Fruit fly (Drosophila melanogaster) whole organism, embryonic: ENCODE measurements around the gene CG32117.

Experiments
- Asciz ChIP-seq: fragments of 200-800 bp; sonication (Bioruptor generic); optimal IDR thresholded peaks from 2 replicates; lab custom pipeline; 2017; ENCODE audit warnings: missing biosample characterization, mild to moderate bottlenecking, missing genetic modification characterization, missing genetic modification reagents
- B-H2 ChIP-seq: fragments of 200-800 bp; sonication (Bioruptor generic); optimal IDR thresholded peaks from 2 replicates; lab custom pipeline; 2018; ENCODE audit warnings: missing biosample characterization, mild to moderate bottlenecking, missing genetic modification characterization
- CG10366 ChIP-seq: fragments of 200-800 bp; sonication (Bioruptor generic); IDR thresholded peaks from 2 replicates; pipeline ENCODE4 v1.3.6; 2022; ENCODE audit warnings: missing biosample characterization, missing genetic modification characterization
- CG10543 ChIP-seq: fragments of 200-800 bp; sonication (Bioruptor generic); optimal IDR thresholded peaks from 3 replicates; lab custom pipeline; 2017; ENCODE audit warnings: missing biosample characterization, mild to moderate bottlenecking, missing genetic modification characterization, moderate library complexity
- CG11456 ChIP-seq: fragments of 200-800 bp; sonication (Bioruptor generic); IDR thresholded peaks from 3 replicates; pipeline ENCODE4 v1.3.6; 2022; ENCODE audit warnings: missing biosample characterization, missing genetic modification characterization
- CG12299 ChIP-seq: fragments of 200-800 bp; sonication (Bioruptor generic); optimal IDR thresholded peaks from 2 replicates; lab custom pipeline; 2018; ENCODE audit warnings: missing biosample characterization, mild to moderate bottlenecking, missing genetic modification characterization
- CG13296 ChIP-seq: fragments of 200-800 bp; sonication (Bioruptor generic); optimal IDR thresholded peaks from 3 replicates; lab custom pipeline; 2018; ENCODE audit warnings: missing biosample characterization, mild to moderate bottlenecking, missing genetic modification characterization
- CG13775 ChIP-seq: fragments of 200-800 bp; sonication (Bioruptor generic); optimal IDR thresholded peaks from 3 replicates; lab custom pipeline; 2017; ENCODE audit warnings: missing biosample characterization, mild to moderate bottlenecking, missing genetic modification characterization
- CG1529 ChIP-seq: fragments of 200-800 bp; sonication (Bioruptor generic); optimal IDR thresholded peaks from 3 replicates; lab custom pipeline; 2018; ENCODE audit warnings: missing biosample characterization, missing genetic modification characterization
- CG18599 ChIP-seq: fragments of 200-800 bp; sonication (Bioruptor generic); optimal IDR thresholded peaks from 3 replicates; lab custom pipeline; 2017; ENCODE audit warnings: missing biosample characterization, missing genetic modification characterization, mild to moderate bottlenecking, moderate library complexity, missing genetic modification reagents
- CG2199 ChIP-seq: fragments of 200-800 bp; sonication (Bioruptor generic); IDR thresholded peaks from 3 replicates; pipeline ENCODE4 v1.3.6; 2022; ENCODE audit warnings: missing biosample characterization, missing genetic modification characterization
- CG31388 ChIP-seq: fragments of 200-800 bp; sonication (Bioruptor generic); optimal IDR thresholded peaks from 2 replicates; lab custom pipeline; 2016; ENCODE audit warnings: missing biosample characterization, missing genetic modification characterization
- CG34376 ChIP-seq: fragments of 200-800 bp; sonication (Bioruptor generic); optimal IDR thresholded peaks from 2 replicates; lab custom pipeline; 2018; ENCODE audit warnings: missing biosample characterization, mild to moderate bottlenecking, missing genetic modification characterization
- CG34422 ChIP-seq: fragments of 200-800 bp; sonication (Bioruptor generic); IDR thresholded peaks from 3 replicates; pipeline ENCODE4 v1.3.6; 2022; ENCODE audit warnings: missing biosample characterization, missing genetic modification characterization
- CG4617 ChIP-seq: fragments of 200-800 bp; sonication (Bioruptor generic); optimal IDR thresholded peaks from 3 replicates; lab custom pipeline; 2016; ENCODE audit warnings: missing biosample characterization, missing genetic modification characterization, borderline replicate concordance
- CG6791 ChIP-seq: fragments of 200-800 bp; sonication (Bioruptor generic); IDR thresholded peaks from 3 replicates; pipeline ENCODE4 v1.3.6; 2022; ENCODE audit warnings: missing biosample characterization, missing genetic modification characterization; ENCODE audit not compliant: partially characterized antibody
- CG6854 ChIP-seq: fragments of 200-800 bp; sonication (Bioruptor generic); optimal IDR thresholded peaks from 3 replicates; lab custom pipeline; 2017; ENCODE audit warnings: missing biosample characterization, mild to moderate bottlenecking, missing genetic modification characterization
- CG7745 ChIP-seq: fragments of 200-800 bp; sonication (Bioruptor generic); optimal IDR thresholded peaks from 2 replicates; lab custom pipeline; 2018; ENCODE audit warnings: missing biosample characterization, mild to moderate bottlenecking, missing genetic modification characterization, moderate library complexity
- CG7987 ChIP-seq: fragments of 200-800 bp; sonication (Bioruptor generic); optimal IDR thresholded peaks from 2 replicates; lab custom pipeline; 2018; ENCODE audit warnings: missing biosample characterization, mild to moderate bottlenecking, missing genetic modification characterization, moderate library complexity
- CG8281 ChIP-seq: fragments of 200-800 bp; sonication (Bioruptor generic); optimal IDR thresholded peaks from 2 replicates; lab custom pipeline; 2018; ENCODE audit warnings: missing biosample characterization, mild to moderate bottlenecking, missing genetic modification characterization, moderate library complexity
- GATAe ChIP-seq: fragments of 200-800 bp; sonication (Bioruptor generic); conservative IDR thresholded peaks from 2 replicates; pipeline ENCODE4 v1.3.6; 2022; ENCODE audit warnings: missing biosample characterization, missing genetic modification characterization
- Gsc ChIP-seq: fragments of 200-800 bp; sonication (Bioruptor generic); IDR thresholded peaks from 2 replicates; pipeline ENCODE4 v1.3.6; 2022; ENCODE audit warnings: missing biosample characterization, missing genetic modification characterization
- Kr ChIP-seq: fragments of 200-800 bp; sonication (Bioruptor generic); optimal IDR thresholded peaks from 2 replicates; lab custom pipeline; 2017; ENCODE audit warnings: missing biosample characterization, mild to moderate bottlenecking, missing genetic modification characterization
- Med ChIP-seq: fragments of 200-800 bp; sonication (Bioruptor generic); peaks from one replicate; lab custom pipeline; 2016; ENCODE audit warnings: missing biosample characterization, missing genetic modification characterization, mild to moderate bottlenecking, inconsistent platforms, moderate library complexity
- NfI ChIP-seq: fragments of 200-800 bp; sonication (Bioruptor generic); optimal IDR thresholded peaks from 3 replicates; lab custom pipeline; 2018; ENCODE audit warnings: missing biosample characterization, mild to moderate bottlenecking, missing genetic modification characterization, moderate library complexity
- Optix ChIP-seq: fragments of 200-800 bp; sonication (Bioruptor generic); IDR thresholded peaks from 3 replicates; pipeline ENCODE4 v1.3.6; 2022; ENCODE audit warnings: missing biosample characterization, missing genetic modification characterization
- PHDP ChIP-seq: fragments of 200-800 bp; sonication (Bioruptor generic); optimal IDR thresholded peaks from 3 replicates; lab custom pipeline; 2018; ENCODE audit warnings: missing biosample characterization, mild to moderate bottlenecking, missing genetic modification characterization, moderate library complexity
- Ravus ChIP-seq: fragments of 200-800 bp; sonication (Bioruptor generic); IDR thresholded peaks from 2 replicates; pipeline ENCODE4 v1.3.6; 2022; ENCODE audit warnings: missing biosample characterization, missing genetic modification characterization
- Vsx1 ChIP-seq: fragments of 200-800 bp; sonication (Bioruptor generic); optimal IDR thresholded peaks from 2 replicates; lab custom pipeline; 2017; ENCODE audit warnings: missing biosample characterization, mild to moderate bottlenecking, missing genetic modification characterization, missing genetic modification reagents
- corto ChIP-seq: fragments of 200-800 bp; sonication (Bioruptor generic); optimal IDR thresholded peaks from 2 replicates; lab custom pipeline; 2016; ENCODE audit warnings: missing biosample characterization, mild to moderate bottlenecking, missing genetic modification characterization, moderate library complexity
- cwo ChIP-seq: fragments of 200-800 bp; sonication (Bioruptor generic); optimal IDR thresholded peaks from 3 replicates; lab custom pipeline; 2017; ENCODE audit warnings: missing biosample characterization, missing genetic modification characterization, mild to moderate bottlenecking, moderate library complexity, missing genetic modification reagents
- dpn ChIP-seq, 2 experiments: fragments of 200-800 bp; sonication (Bioruptor generic); optimal IDR thresholded peaks; 3 replicates each; lab custom pipeline; 2016; ENCODE audit warnings: missing biosample characterization in 2 of 2, missing genetic modification characterization in 2 of 2
- exex ChIP-seq: fragments of 200-800 bp; sonication (Bioruptor generic); optimal IDR thresholded peaks from 4 replicates; lab custom pipeline; 2018; ENCODE audit warnings: missing biosample characterization, mild to moderate bottlenecking, missing genetic modification characterization, moderate library complexity
- grn ChIP-seq: fragments of 200-800 bp; sonication (Bioruptor generic); optimal IDR thresholded peaks from 3 replicates; lab custom pipeline; 2017; ENCODE audit warnings: missing biosample characterization, missing genetic modification characterization
- ham ChIP-seq: fragments of 200-800 bp; sonication (Bioruptor generic); IDR thresholded peaks from 2 replicates; pipeline ENCODE4 v1.3.6; 2022; ENCODE audit warnings: missing biosample characterization, missing genetic modification characterization
- hb ChIP-seq: fragments of 200-800 bp; sonication (Bioruptor generic); IDR thresholded peaks from 3 replicates; pipeline ENCODE4 v1.3.6; 2022; ENCODE audit warnings: missing biosample characterization, missing genetic modification characterization; ENCODE audit not compliant: partially characterized antibody
- lab ChIP-seq: fragments of 200-800 bp; sonication (Bioruptor generic); optimal IDR thresholded peaks from 3 replicates; lab custom pipeline; 2017; ENCODE audit warnings: missing biosample characterization, missing genetic modification characterization, mild to moderate bottlenecking, moderate library complexity, missing genetic modification reagents
- lbe ChIP-seq: fragments of 200-800 bp; sonication (Bioruptor generic); optimal IDR thresholded peaks from 2 replicates; lab custom pipeline; 2016; ENCODE audit warnings: missing biosample characterization, mild to moderate bottlenecking, missing genetic modification characterization
- mirr ChIP-seq: fragments of 200-800 bp; sonication (Bioruptor generic); optimal IDR thresholded peaks from 3 replicates; lab custom pipeline; 2018; ENCODE audit warnings: missing biosample characterization, mild to moderate bottlenecking, missing genetic modification characterization
- mld ChIP-seq: fragments of 200-800 bp; sonication (Bioruptor generic); IDR thresholded peaks from 3 replicates; pipeline ENCODE4 v1.3.6; 2022; ENCODE audit warnings: missing biosample characterization, missing genetic modification characterization; ENCODE audit not compliant: partially characterized antibody
- odd ChIP-seq: fragments of 200-800 bp; sonication (Bioruptor generic); optimal IDR thresholded peaks from 2 replicates; lab custom pipeline; 2017; ENCODE audit warnings: missing biosample characterization, mild to moderate bottlenecking, missing genetic modification characterization
- ro ChIP-seq: fragments of 200-800 bp; sonication (Bioruptor generic); IDR thresholded peaks from 2 replicates; pipeline ENCODE4 v1.3.6; 2022; ENCODE audit warnings: missing biosample characterization, missing genetic modification characterization
- scrt ChIP-seq: fragments of 200-800 bp; sonication (Bioruptor generic); optimal IDR thresholded peaks from 2 replicates; lab custom pipeline; 2018; ENCODE audit warnings: missing biosample characterization, mild to moderate bottlenecking, missing genetic modification characterization, moderate library complexity
- seq ChIP-seq: fragments of 200-800 bp; sonication (Bioruptor generic); IDR thresholded peaks from 2 replicates; pipeline ENCODE4 v1.3.6; 2022; ENCODE audit warnings: missing biosample characterization, missing genetic modification characterization
- sug ChIP-seq: fragments of 200-800 bp; optimal IDR thresholded peaks from 2 replicates; lab custom pipeline; 2019; ENCODE audit warnings: missing biosample characterization, mild to moderate bottlenecking, missing genetic modification characterization, moderate library complexity
- tap ChIP-seq: fragments of 200-800 bp; optimal IDR thresholded peaks from 3 replicates; lab custom pipeline; 2019; ENCODE audit warnings: missing biosample characterization, mild to moderate bottlenecking, missing genetic modification characterization, moderate library complexity
- vvl ChIP-seq: fragments of 200-800 bp; sonication (Bioruptor generic); IDR thresholded peaks from 2 replicates; pipeline ENCODE4 v1.3.6; 2022; ENCODE audit warnings: missing biosample characterization, missing genetic modification characterization

Gene CG32117

dm6 chr3L:12889353-12889820 is 14.1 kb downstream of the CG32117 start, which contains the start of gene CG43894 (continued):
- peak; percentile 80 for TF ChIP-seq grn (GFP tag; lab: Kevin White, UChicago)
- peak; percentile 41 for TF ChIP-seq CG8281
- peak; percentile 52 for TF ChIP-seq CG13296 (GFP tag; lab: Kevin White, UChicago)
- TF ChIP-seq lab = peak; percentile 59
- peak; percentile 87 for TF ChIP-seq mirr (GFP tag; lab: Kevin White, UChicago)
- TF ChIP-seq dpn (GFP tag; optimal IDR thresholded peaks at IDR 0.05; lab: Kevin White, UChicago) = no peak
- TF ChIP-seq ro (GFP tag; lab: Robert Waterston, UW) = no peak
- peak; percentile 95 for TF ChIP-seq sug (tag; lab: Kevin White, UChicago)
- TF ChIP-seq CG4617 (GFP tag; lab: Kevin White, UChicago) = no peak
- no peak for TF ChIP-seq CG6791 (GFP tag; lab: Robert Waterston, UW)
- TF ChIP-seq CG18599 (GFP tag; lab: Kevin White, UChicago) = peak; percentile 36
- no peak for TF ChIP-seq CG12299 (tag; lab: Kevin White, UChicago)
- TF ChIP-seq CG13775 = no peak
- peak; percentile 44 for TF ChIP-seq PHDP
- peak; percentile 95 for TF ChIP-seq exex (tag; lab: Kevin White, UChicago)
- peak; percentile 16 for TF ChIP-seq odd (GFP tag; lab: Kevin White, UChicago)
- TF ChIP-seq CG10543 (GFP tag; lab: Kevin White, UChicago) = peak; percentile 19
- peak; percentile 16 for TF ChIP-seq B-H2 (GFP tag; lab: Kevin White, UChicago)
- TF ChIP-seq mld = no peak
- peak; percentile 83 for TF ChIP-seq GATAe (GFP tag; lab: Robert Waterston, UW)
- peak; percentile 99 for TF ChIP-seq cwo
- peak; percentile 6 for TF ChIP-seq tap (tag; lab: Kevin White, UChicago)
- peak; percentile 6 for TF ChIP-seq CG6854 (GFP tag; lab: Kevin White, UChicago)
- peak; percentile 9 for TF ChIP-seq scrt
- TF ChIP-seq corto (GFP tag; lab: Kevin White, UChicago) = peak; percentile 6

dm6 chr3L:12884680-12885079 is 18.8 kb downstream of the CG32117 start, which contains the start of gene CG14120:
Gene CG14120 (plus strand): TSS chr3L:12885039.
- TF ChIP-seq sug (tag; lab: Kevin White, UChicago) (peak; percentile 70), Vsx1 (GFP tag; lab: Kevin White, UChicago) (no peak), CG34376 (peak; percentile 48), mirr (GFP tag; lab: Kevin White, UChicago) (peak; percentile 10), exex (tag; lab: Kevin White, UChicago) (peak; percentile 91), GATAe (GFP tag; lab: Robert Waterston, UW) (peak; percentile 78), cwo (peak; percentile 53), grn (GFP tag; lab: Kevin White, UChicago) (peak; percentile 60), vvl (GFP tag; lab: Robert Waterston, UW) (no peak)

- no peak for TF ChIP-seq CG34422 (GFP tag; lab: Robert Waterston, UW)
- TF ChIP-seq lbe (GFP tag; lab: Kevin White, UChicago) = no peak
- TF ChIP-seq CG10366 (GFP tag; lab: Robert Waterston, UW) = no peak; the same call in 1 of the 2 replicates
- TF ChIP-seq Gsc (GFP tag; lab: Robert Waterston, UW) = no peak
- no peak for TF ChIP-seq CG31388 (GFP tag; lab: Kevin White, UChicago)
- no peak for TF ChIP-seq Optix (GFP tag; lab: Robert Waterston, UW)
- TF ChIP-seq CG7987 = no peak
- TF ChIP-seq Med = peak; percentile 87
- TF ChIP-seq CG7745 (tag; lab: Kevin White, UChicago) = no peak
- no peak for TF ChIP-seq ham (GFP tag; lab: Robert Waterston, UW)
- no peak for TF ChIP-seq CG2199 (GFP tag; lab: Robert Waterston, UW)
- no peak for TF ChIP-seq hb (GFP tag; lab: Robert Waterston, UW)
- TF ChIP-seq seq (GFP tag; lab: Robert Waterston, UW) = no peak
- no peak for TF ChIP-seq CG1529 (GFP tag; lab: Kevin White, UChicago)
- no peak for TF ChIP-seq Kr (GFP tag; lab: Kevin White, UChicago)
- TF ChIP-seq NfI (GFP tag; lab: Kevin White, UChicago) = no peak
- no peak for TF ChIP-seq Asciz
- no peak for TF ChIP-seq Ravus
- TF ChIP-seq lab = peak; percentile 67
- TF ChIP-seq CG11456 (GFP tag; lab: Robert Waterston, UW) = no peak
Measured at dm6 chr3L:12874211-12874610, 29.3 kb downstream of the CG32117 start.
